Worm (Caenorhabditis elegans): Measurements from ENCODE around the gene ugt-20.
"Not testable (repeated sequence)": the region's sequence is repeated elsewhere in the genome, so short reads cannot be mapped to it uniquely, and the experiment has no call there.

Gene ugt-20

ce11 chrIV:6076128-6076527, 7.3 kb downstream of the ugt-20 start, which contains the start of gene cpg-20:
Gene cpg-20 (minus strand): TSS chrIV:6076228.
- TF ChIP-seq unc-62 (GFP tag; optimal IDR thresholded peaks at IDR 0.05): no peak

ce11 chrIV:6071026-6071425, 12.4 kb downstream of the ugt-20 start:
- TF ChIP-seq unc-62 (GFP tag; optimal IDR thresholded peaks at IDR 0.05): no peak

ce11 chrIV:6065186-6065585, 18.2 kb downstream of the ugt-20 start:
- no peak for TF ChIP-seq unc-62 (GFP tag; optimal IDR thresholded peaks at IDR 0.05)

- TF ChIP-seq unc-62 (GFP tag; optimal IDR thresholded peaks at IDR 0.05): no peak
Observed at ce11 chrIV:6064657-6065056, 18.7 kb downstream of the ugt-20 start.

- TF ChIP-seq unc-62 (GFP tag; optimal IDR thresholded peaks at IDR 0.05): no peak
Observed at ce11 chrIV:6062078-6062477, 21.3 kb downstream of the ugt-20 start.

- TF ChIP-seq unc-62 (GFP tag; optimal IDR thresholded peaks at IDR 0.05): no peak
Observed at ce11 chrIV:6060912-6061311, 22.5 kb downstream of the ugt-20 start.

ce11 chrIV:6059702-6060101, 23.7 kb downstream of the ugt-20 start:
- no peak for TF ChIP-seq unc-62 (GFP tag; optimal IDR thresholded peaks at IDR 0.05)

ce11 chrIV:6054833-6055232, 28.6 kb downstream of the ugt-20 start:
- no peak for TF ChIP-seq unc-62 (GFP tag; optimal IDR thresholded peaks at IDR 0.05)

ce11 chrIV:6053436-6053835, 30.0 kb downstream of the ugt-20 start:
- TF ChIP-seq unc-62 (GFP tag; optimal IDR thresholded peaks at IDR 0.05): no peak

- TF ChIP-seq unc-62 (GFP tag; optimal IDR thresholded peaks at IDR 0.05): no peak
Observed at ce11 chrIV:6051884-6052283, 31.5 kb downstream of the ugt-20 start.

- no peak for TF ChIP-seq unc-62 (GFP tag; optimal IDR thresholded peaks at IDR 0.05)
Observed at ce11 chrIV:6049062-6049461, 34.3 kb downstream of the ugt-20 start.

ce11 chrIV:6048462-6048861, 34.9 kb downstream of the ugt-20 start:
- no peak for TF ChIP-seq unc-62 (GFP tag; optimal IDR thresholded peaks at IDR 0.05)

ce11 chrIV:6047164-6047727, 36.2 kb downstream of the ugt-20 start:
- no peak for TF ChIP-seq unc-62 (GFP tag; optimal IDR thresholded peaks at IDR 0.05)

- no peak for TF ChIP-seq unc-62 (GFP tag; optimal IDR thresholded peaks at IDR 0.05)
Observed at ce11 chrIV:6040676-6041075, 42.7 kb downstream of the ugt-20 start, which contains the start of gene kcc-2. Gene kcc-2 (plus strand): TSS chrIV:6040976.

ce11 chrIV:6035113-6035512, 48.3 kb downstream of the ugt-20 start:
- no peak for TF ChIP-seq unc-62 (GFP tag; optimal IDR thresholded peaks at IDR 0.05)

ce11 chrIV:6033539-6033938, 49.9 kb downstream of the ugt-20 start, which contains the start of gene pqn-22:
Gene pqn-22 (minus strand): TSS chrIV:6033639.
- TF ChIP-seq unc-62 (GFP tag; optimal IDR thresholded peaks at IDR 0.05): not testable (repeated sequence)

- TF ChIP-seq unc-62 (GFP tag; optimal IDR thresholded peaks at IDR 0.05): no peak
Observed at ce11 chrIV:6032413-6032812, 51.0 kb downstream of the ugt-20 start.
